Fruit fly (Drosophila melanogaster): Measurements from ENCODE around the gene CG16713.

The CG16713 gene

dm6 chr2L:3675770-3676169, 19.4 kb downstream of the CG16713 start (continued):
- TF ChIP-seq Kr (GFP tag; optimal IDR thresholded peaks at IDR 0.05) (no peak), sisA (GFP tag; IDR thresholded peaks at IDR 0.05) (peak; percentile 63), ATbp (GFP tag; optimal IDR thresholded peaks at IDR 0.05) (peak; percentile 17), CG4404 (GFP tag; IDR thresholded peaks at IDR 0.05) (peak; percentile 41; the same call in 1 of the 2 replicates), CG10267 (tag; optimal IDR thresholded peaks at IDR 0.05) (peak; percentile 26), Neu2 (GFP tag; optimal IDR thresholded peaks at IDR 0.05; ENCODE audit: borderline replicate concordance) (no peak), nerfin-2 (GFP tag; IDR thresholded peaks at IDR 0.05; ENCODE audit: partially characterized antibody) (no peak), tx (GFP tag; optimal IDR thresholded peaks at IDR 0.05) (no peak), CG9727 (GFP tag; optimal IDR thresholded peaks at IDR 0.05) (peak; percentile 18), grau (tag; optimal IDR thresholded peaks at IDR 0.05) (no peak), fu2 (GFP tag; optimal IDR thresholded peaks at IDR 0.05) (no peak), ap (GFP tag; IDR thresholded peaks at IDR 0.05) (no peak), CG7271 (tag; optimal IDR thresholded peaks at IDR 0.05) (no peak), klu (GFP tag; IDR thresholded peaks at IDR 0.05) (no peak), D (optimal IDR thresholded peaks at IDR 0.05) (no peak), D (GFP tag; optimal IDR thresholded peaks at IDR 0.05) (peak; percentile 40), nmo (GFP tag; optimal IDR thresholded peaks at IDR 0.05) (peak; percentile 44), dmrt11E (tag; optimal IDR thresholded peaks at IDR 0.05) (peak; percentile 67), lola (GFP tag; optimal IDR thresholded peaks at IDR 0.05) (peak in 1 of 3 experiments; percentile 72), pan (optimal IDR thresholded peaks at IDR 0.05) (no peak), pan (GFP tag; optimal IDR thresholded peaks at IDR 0.05 in 1 of 2, IDR thresholded peaks at IDR 0.05 in 1 of 2) (no peak), CG16815 (GFP tag; optimal IDR thresholded peaks at IDR 0.05) (peak; percentile 8), Sox102F (GFP tag; optimal IDR thresholded peaks at IDR 0.05) (peak; percentile 25), CG7556 (GFP tag; optimal IDR thresholded peaks at IDR 0.05) (no peak), CG4328 (GFP tag; optimal IDR thresholded peaks at IDR 0.05) (no peak), CG6689 (GFP tag; IDR thresholded peaks at IDR 0.05) (peak; percentile 42), rib (GFP tag; IDR thresholded peaks at IDR 0.05) (no peak), CG30403 (GFP tag; optimal IDR thresholded peaks at IDR 0.05) (peak; percentile 10), bsh (GFP tag; optimal IDR thresholded peaks at IDR 0.05) (peak in 1 of 2 experiments; percentile 66), zf30C (GFP tag; optimal IDR thresholded peaks at IDR 0.05) (peak; percentile 14), ac (GFP tag; optimal IDR thresholded peaks at IDR 0.05) (no peak), az2 (GFP tag; optimal IDR thresholded peaks at IDR 0.05) (peak; percentile 6), ase (GFP tag; IDR thresholded peaks at IDR 0.05) (0 out of 3 replicates have a peak, but pooled peaks have one; percentile 35), B-H1 (GFP tag; IDR thresholded peaks at IDR 0.05) (no peak), cato (GFP tag; optimal IDR thresholded peaks at IDR 0.05; ENCODE audit: borderline replicate concordance) (no peak), CG31441 (GFP tag; IDR thresholded peaks at IDR 0.05) (peak; percentile 48; the same call in 1 of the 2 replicates), sna (GFP tag; IDR thresholded peaks at IDR 0.05; ENCODE audit: partially characterized antibody) (no peak), CG14710 (tag; optimal IDR thresholded peaks at IDR 0.05) (peak; percentile 41), fd64A (GFP tag; optimal IDR thresholded peaks at IDR 0.05) (peak; percentile 2), vvl (GFP tag; IDR thresholded peaks at IDR 0.05) (0 out of 2 replicates have a peak, but pooled peaks have one; percentile 19), Mrtf (GFP tag; IDR thresholded peaks at IDR 0.05) (0 out of 3 replicates have a peak, but pooled peaks have one; percentile 23), CG1233 (GFP tag; optimal IDR thresholded peaks at IDR 0.05) (no peak), phol (tag; optimal IDR thresholded peaks at IDR 0.05) (peak; percentile 58), E2f1 (GFP tag; IDR thresholded peaks at IDR 0.05) (peak; percentile 46; the same call in 1 of the 2 replicates), sens (GFP tag) (peak; percentile 89), CG3838 (GFP tag; optimal IDR thresholded peaks at IDR 0.05) (no peak), pnt (GFP tag; optimal IDR thresholded peaks at IDR 0.05) (peak; percentile 28), CG4424 (GFP tag; optimal IDR thresholded peaks at IDR 0.05) (peak; percentile 17), Antp (GFP tag; optimal IDR thresholded peaks at IDR 0.05) (peak; percentile 20), CG8089 (GFP tag; optimal IDR thresholded peaks at IDR 0.05) (no peak), esg (GFP tag; conservative IDR thresholded peaks at IDR 0.05) (peak; percentile 14; the same call in 1 of the 2 replicates)
